Fruit fly (Drosophila melanogaster) whole organism, embryonic: ENCODE measurements around the gene brm.

Experiments used
- Abd-B ChIP-seq: fragments of 200-800 bp; sonication (Bioruptor generic); optimal IDR thresholded peaks from 2 replicates; lab custom pipeline; 2018; ENCODE audit warnings: missing biosample characterization, mild to moderate bottlenecking, missing genetic modification characterization, moderate library complexity
- Ada2b ChIP-seq: fragments of 200-800 bp; sonication (Bioruptor generic); IDR thresholded peaks from 2 replicates; pipeline ENCODE4 v1.3.6; 2022; ENCODE audit warnings: missing biosample characterization, missing genetic modification characterization
- Atf6 ChIP-seq: fragments of 200-800 bp; sonication (Bioruptor generic); IDR thresholded peaks from 2 replicates; pipeline ENCODE4 v1.3.6; 2022; ENCODE audit warnings: missing biosample characterization, missing genetic modification characterization
- C15 ChIP-seq: fragments of 200-800 bp; sonication (Bioruptor generic); IDR thresholded peaks from 3 replicates; pipeline ENCODE4 v1.3.6; 2022; ENCODE audit warnings: missing biosample characterization, missing genetic modification characterization
- CG10543 ChIP-seq: fragments of 200-800 bp; sonication (Bioruptor generic); optimal IDR thresholded peaks from 3 replicates; lab custom pipeline; 2017; ENCODE audit warnings: missing biosample characterization, mild to moderate bottlenecking, missing genetic modification characterization, moderate library complexity
- CG10979 ChIP-seq: fragments of 200-800 bp; sonication (Bioruptor generic); optimal IDR thresholded peaks from 2 replicates; lab custom pipeline; 2018; ENCODE audit warnings: missing biosample characterization, mild to moderate bottlenecking, missing genetic modification characterization, moderate library complexity
- CG11456 ChIP-seq: fragments of 200-800 bp; sonication (Bioruptor generic); IDR thresholded peaks from 3 replicates; pipeline ENCODE4 v1.3.6; 2022; ENCODE audit warnings: missing biosample characterization, missing genetic modification characterization
- CG12299 ChIP-seq: fragments of 200-800 bp; sonication (Bioruptor generic); optimal IDR thresholded peaks from 2 replicates; lab custom pipeline; 2018; ENCODE audit warnings: missing biosample characterization, mild to moderate bottlenecking, missing genetic modification characterization
- CG14441 ChIP-seq: fragments of 200-800 bp; sonication (Bioruptor generic); IDR thresholded peaks from 2 replicates; pipeline ENCODE4 v1.3.6; 2022; ENCODE audit warnings: missing biosample characterization, missing genetic modification characterization
- CG15514 ChIP-seq: fragments of 200-800 bp; sonication (Bioruptor generic); optimal IDR thresholded peaks from 3 replicates; lab custom pipeline; 2017; ENCODE audit warnings: missing biosample characterization, missing genetic modification characterization, mild to moderate bottlenecking, moderate library complexity, missing genetic modification reagents
- CG1603 ChIP-seq: fragments of 200-800 bp; sonication (Bioruptor generic); optimal IDR thresholded peaks from 2 replicates; lab custom pipeline; 2019; ENCODE audit warnings: missing biosample characterization, mild to moderate bottlenecking, missing genetic modification characterization, moderate library complexity
- CG17359 ChIP-seq: fragments of 200-800 bp; sonication (Bioruptor generic); optimal IDR thresholded peaks from 3 replicates; lab custom pipeline; 2018; ENCODE audit warnings: missing biosample characterization, mild to moderate bottlenecking, missing genetic modification characterization, moderate library complexity
- CG17361 ChIP-seq: fragments of 200-800 bp; sonication (Bioruptor generic); IDR thresholded peaks from 3 replicates; pipeline ENCODE4 v1.3.6; 2022; ENCODE audit warnings: missing biosample characterization, missing genetic modification characterization
- CG18262 ChIP-seq: fragments of 200-800 bp; optimal IDR thresholded peaks from 3 replicates; lab custom pipeline; 2019; ENCODE audit warnings: missing biosample characterization, mild to moderate bottlenecking, missing genetic modification characterization, moderate library complexity
- CG18599 ChIP-seq: fragments of 200-800 bp; sonication (Bioruptor generic); optimal IDR thresholded peaks from 3 replicates; lab custom pipeline; 2017; ENCODE audit warnings: missing biosample characterization, missing genetic modification characterization, mild to moderate bottlenecking, moderate library complexity, missing genetic modification reagents
- CG30403 ChIP-seq: fragments of 200-800 bp; sonication (Bioruptor generic); optimal IDR thresholded peaks from 3 replicates; lab custom pipeline; 2016; ENCODE audit warnings: missing biosample characterization, missing genetic modification characterization
- CG31388 ChIP-seq: fragments of 200-800 bp; sonication (Bioruptor generic); optimal IDR thresholded peaks from 2 replicates; lab custom pipeline; 2016; ENCODE audit warnings: missing biosample characterization, missing genetic modification characterization
- CG3281 ChIP-seq: fragments of 200-800 bp; sonication (Bioruptor generic); optimal IDR thresholded peaks from 3 replicates; lab custom pipeline; 2017; ENCODE audit warnings: missing biosample characterization, mild to moderate bottlenecking, missing genetic modification characterization
- CG4820 ChIP-seq: fragments of 200-800 bp; sonication (Bioruptor generic); optimal IDR thresholded peaks from 3 replicates; lab custom pipeline; 2016; ENCODE audit warnings: missing biosample characterization, missing genetic modification characterization
- CG6683 ChIP-seq: fragments of 200-800 bp; sonication (Bioruptor generic); optimal IDR thresholded peaks from 2 replicates; lab custom pipeline; 2017; ENCODE audit warnings: missing biosample characterization, mild to moderate bottlenecking, missing genetic modification characterization, missing genetic modification reagents
- CG8924 ChIP-seq: fragments of 200-800 bp; optimal IDR thresholded peaks from 3 replicates; lab custom pipeline; 2019; ENCODE audit warnings: missing biosample characterization, mild to moderate bottlenecking, missing genetic modification characterization, moderate library complexity
- CG8944 ChIP-seq: fragments of 200-800 bp; sonication (Bioruptor generic); optimal IDR thresholded peaks from 3 replicates; lab custom pipeline; 2016; ENCODE audit warnings: missing biosample characterization, missing genetic modification characterization
- D ChIP-seq, 2 experiments: fragments of 200-800 bp in 1 of 2; fragments of >200 bp in 1 of 2; sonication (Bioruptor generic) in 1 of 2; optimal IDR thresholded peaks; 2 replicates in 1 of 2; 3 replicates in 1 of 2; lab custom pipeline; 2017; ENCODE audit warnings: mild to moderate bottlenecking in 1 of 2, missing biosample characterization in 1 of 2, missing genetic modification characterization in 1 of 2, missing genetic modification reagents in 1 of 2
- D19A ChIP-seq: fragments of 200-800 bp; optimal IDR thresholded peaks from 3 replicates; lab custom pipeline; 2019; ENCODE audit warnings: missing biosample characterization, mild to moderate bottlenecking, missing genetic modification characterization, moderate library complexity
- Fer3 ChIP-seq: fragments of 200-800 bp; sonication (Bioruptor generic); optimal IDR thresholded peaks from 2 replicates; lab custom pipeline; 2018; ENCODE audit warnings: missing biosample characterization, mild to moderate bottlenecking, missing genetic modification characterization, moderate library complexity
- HmgD ChIP-seq: fragments of 200-800 bp; sonication (Bioruptor generic); optimal IDR thresholded peaks from 3 replicates; lab custom pipeline; 2016; ENCODE audit warnings: missing biosample characterization, missing genetic modification characterization
- Hmr ChIP-seq: fragments of 200-800 bp; sonication (Bioruptor generic); optimal IDR thresholded peaks from 3 replicates; lab custom pipeline; 2017; ENCODE audit warnings: mild to moderate bottlenecking, missing biosample characterization, missing genetic modification reagents, missing genetic modification characterization
- Oli ChIP-seq: fragments of 200-800 bp; sonication (Bioruptor generic); optimal IDR thresholded peaks from 2 replicates; lab custom pipeline; 2018; ENCODE audit warnings: missing biosample characterization, mild to moderate bottlenecking, missing genetic modification characterization, moderate library complexity
- PHDP ChIP-seq: fragments of 200-800 bp; sonication (Bioruptor generic); optimal IDR thresholded peaks from 3 replicates; lab custom pipeline; 2018; ENCODE audit warnings: missing biosample characterization, mild to moderate bottlenecking, missing genetic modification characterization, moderate library complexity
- Rfx ChIP-seq: fragments of 200-800 bp; sonication (Bioruptor generic); IDR thresholded peaks from 2 replicates; pipeline ENCODE4 v1.3.6; 2022; ENCODE audit warnings: missing biosample characterization, missing genetic modification characterization
- Sox102F ChIP-seq: fragments of 200-800 bp; sonication (Bioruptor generic); optimal IDR thresholded peaks from 2 replicates; lab custom pipeline; 2018; ENCODE audit warnings: missing biosample characterization, mild to moderate bottlenecking, missing genetic modification characterization, moderate library complexity
- al ChIP-seq: fragments of 200-800 bp; sonication (Bioruptor generic); IDR thresholded peaks from 2 replicates; pipeline ENCODE4 v1.3.6; 2022; ENCODE audit warnings: missing biosample characterization, missing genetic modification characterization
- cas ChIP-seq: fragments of 200-800 bp; sonication (Bioruptor generic); IDR thresholded peaks from 2 replicates; pipeline ENCODE4 v1.3.6; 2022; ENCODE audit warnings: missing biosample characterization, missing genetic modification characterization
- dmrt99B ChIP-seq: fragments of 200-800 bp; sonication (Bioruptor generic); optimal IDR thresholded peaks from 2 replicates; lab custom pipeline; 2018; ENCODE audit warnings: missing biosample characterization, mild to moderate bottlenecking, missing genetic modification characterization, moderate library complexity
- dpn ChIP-seq, 2 experiments: fragments of 200-800 bp; sonication (Bioruptor generic); optimal IDR thresholded peaks; 3 replicates each; lab custom pipeline; 2016; ENCODE audit warnings: missing biosample characterization in 2 of 2, missing genetic modification characterization in 2 of 2
- fd3F ChIP-seq: fragments of 200-800 bp; sonication (Bioruptor generic); optimal IDR thresholded peaks from 2 replicates; lab custom pipeline; 2018; ENCODE audit warnings: missing biosample characterization, mild to moderate bottlenecking, missing genetic modification characterization, moderate library complexity
- grau ChIP-seq: fragments of 200-800 bp; optimal IDR thresholded peaks from 3 replicates; lab custom pipeline; 2019; ENCODE audit warnings: missing biosample characterization, mild to moderate bottlenecking, missing genetic modification characterization, moderate library complexity
- grn ChIP-seq: fragments of 200-800 bp; sonication (Bioruptor generic); optimal IDR thresholded peaks from 3 replicates; lab custom pipeline; 2017; ENCODE audit warnings: missing biosample characterization, missing genetic modification characterization
- hkb ChIP-seq, 2 experiments: fragments of 200-800 bp in 1 of 2; fragments of >200 bp in 1 of 2; sonication (Bioruptor generic) in 1 of 2; IDR thresholded peaks in 1 of 2; optimal IDR thresholded peaks in 1 of 2; 2 replicates each; pipeline versions ENCODE4 v1.3.6 to Lab custom; 2017 to 2022; ENCODE audit warnings: missing biosample characterization in 1 of 2, missing genetic modification characterization in 1 of 2
- insv ChIP-seq, 2 experiments: fragments of 200-800 bp; sonication (Bioruptor generic); optimal IDR thresholded peaks; 3 replicates each; lab custom pipeline; 2016 to 2018; ENCODE audit warnings: missing biosample characterization in 2 of 2, missing genetic modification characterization in 2 of 2
- odd ChIP-seq: fragments of 200-800 bp; sonication (Bioruptor generic); optimal IDR thresholded peaks from 2 replicates; lab custom pipeline; 2017; ENCODE audit warnings: missing biosample characterization, mild to moderate bottlenecking, missing genetic modification characterization
- phol ChIP-seq: fragments of 200-800 bp; sonication (Bioruptor generic); optimal IDR thresholded peaks from 3 replicates; lab custom pipeline; 2018; ENCODE audit warnings: missing biosample characterization, mild to moderate bottlenecking, missing genetic modification characterization, moderate library complexity
- slbo ChIP-seq: fragments of 200-800 bp; sonication (Bioruptor generic); IDR thresholded peaks from 2 replicates; pipeline ENCODE4 v1.3.6; 2022; ENCODE audit warnings: missing biosample characterization, missing genetic modification characterization
- sob ChIP-seq: fragments of 200-800 bp; sonication (Bioruptor generic); IDR thresholded peaks from 2 replicates; pipeline ENCODE4 v1.3.6; 2022; ENCODE audit warnings: missing biosample characterization, missing genetic modification characterization
- sqz ChIP-seq: fragments of 200-800 bp; sonication (Bioruptor generic); optimal IDR thresholded peaks from 3 replicates; lab custom pipeline; 2018; ENCODE audit warnings: missing biosample characterization, mild to moderate bottlenecking, missing genetic modification characterization
- stc ChIP-seq: fragments of 200-800 bp; sonication (Bioruptor generic); IDR thresholded peaks from 2 replicates; pipeline ENCODE4 v1.3.6; 2022; ENCODE audit warnings: missing biosample characterization, missing genetic modification characterization
- tap ChIP-seq: fragments of 200-800 bp; optimal IDR thresholded peaks from 3 replicates; lab custom pipeline; 2019; ENCODE audit warnings: missing biosample characterization, mild to moderate bottlenecking, missing genetic modification characterization, moderate library complexity
- tio ChIP-seq: fragments of 200-800 bp; sonication (Bioruptor generic); optimal IDR thresholded peaks from 2 replicates; lab custom pipeline; 2017; ENCODE audit warnings: missing biosample characterization, missing genetic modification characterization, inconsistent platforms
- ttk ChIP-seq: fragments of 200-800 bp; sonication (Bioruptor generic); IDR thresholded peaks from 2 replicates; pipeline ENCODE4 v2.1.2; 2022; ENCODE audit warnings: missing biosample characterization, missing genetic modification characterization

brm gene

DNA sequence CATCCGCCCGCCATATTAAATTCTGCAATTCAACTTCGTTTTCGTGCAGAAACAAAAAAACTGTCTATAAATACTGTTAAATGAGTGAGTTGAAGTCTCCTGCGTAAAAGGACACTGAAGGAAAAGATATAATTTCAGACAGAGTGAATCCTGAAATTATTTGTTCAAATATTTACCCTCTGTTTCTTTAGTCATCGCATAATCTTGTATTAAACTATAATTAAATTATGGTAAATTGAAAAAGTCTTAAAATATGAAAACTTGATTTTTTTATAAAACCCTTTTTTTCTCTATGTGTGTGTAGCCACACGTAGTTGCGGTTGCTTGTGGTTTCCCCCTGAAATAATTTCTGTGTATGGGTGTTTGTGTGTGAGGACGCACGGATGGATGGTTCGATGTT, 59.3 kb downstream of the brm start (continued):
- TF ChIP-seq CG6683 (peak; percentile 21), CG8924 (tag; lab: Kevin White, UChicago) (peak; percentile 27), Sox102F (GFP tag; lab: Kevin White, UChicago) (peak; percentile 47), tap (tag; lab: Kevin White, UChicago) (peak; percentile 19), CG31388 (GFP tag; lab: Kevin White, UChicago) (no peak), Fer3 (tag; lab: Kevin White, UChicago) (peak; percentile 55), Hmr (GFP tag; lab: Kevin White, UChicago) (peak; percentile 40), phol (tag; lab: Kevin White, UChicago) (peak; percentile 53), CG17359 (peak; percentile 48), PHDP (tag; lab: Kevin White, UChicago) (peak; percentile 46), grau (tag; lab: Kevin White, UChicago) (peak; percentile 61), C15 (GFP tag; lab: Robert Waterston, UW) (0 out of 3 replicates have a peak, but pooled peaks have one; percentile 30), CG11456 (GFP tag; lab: Robert Waterston, UW) (0 out of 3 replicates have a peak, but pooled peaks have one; percentile 13), stc (GFP tag; lab: Robert Waterston, UW) (peak; percentile 53; the same call in 1 of the 2 replicates), Rfx (GFP tag; lab: Robert Waterston, UW) (peak; percentile 38), Oli (peak; percentile 42), HmgD (GFP tag; lab: Kevin White, UChicago) (no peak), CG17361 (GFP tag; lab: Robert Waterston, UW) (peak; percentile 45; the same call in 1 of the 3 replicates), CG14441 (GFP tag; lab: Robert Waterston, UW) (no peak), CG10543 (GFP tag; lab: Kevin White, UChicago) (no peak), CG18599 (GFP tag; lab: Kevin White, UChicago) (peak; percentile 76), CG12299 (tag; lab: Kevin White, UChicago) (peak; percentile 31), D (optimal IDR thresholded peaks at IDR 0.05; lab: Kevin White, UChicago) (no peak), D (GFP tag; optimal IDR thresholded peaks at IDR 0.05; lab: Kevin White, UChicago) (peak; percentile 21), CG10979 (peak; percentile 45), cas (GFP tag; lab: Robert Waterston, UW) (0 out of 2 replicates have a peak, but pooled peaks have one; percentile 21), CG8944 (no peak), sob (GFP tag; lab: Robert Waterston, UW) (0 out of 2 replicates have a peak, but pooled peaks have one; percentile 20), CG30403 (GFP tag; lab: Kevin White, UChicago) (peak; percentile 41), fd3F (GFP tag; lab: Kevin White, UChicago) (peak; percentile 10), CG18262 (tag; lab: Kevin White, UChicago) (peak; percentile 52), odd (GFP tag; lab: Kevin White, UChicago) (no peak), slbo (GFP tag; lab: Robert Waterston, UW) (peak; percentile 65), Ada2b (GFP tag; lab: Robert Waterston, UW) (peak; percentile 38), hkb (optimal IDR thresholded peaks at IDR 0.05; lab: Kevin White, UChicago) (no peak), hkb (GFP tag; IDR thresholded peaks at IDR 0.05; lab: Robert Waterston, UW) (peak; percentile 55), insv (GFP tag; optimal IDR thresholded peaks at IDR 0.05; lab: Kevin White, UChicago) (no peak), ttk (GFP tag; lab: Robert Waterston, UW) (0 out of 2 replicates have a peak, but pooled peaks have one; percentile 9), tio (GFP tag; lab: Kevin White, UChicago) (no peak), CG3281 (GFP tag; lab: Kevin White, UChicago) (peak; percentile 33), Atf6 (GFP tag; lab: Robert Waterston, UW) (0 out of 2 replicates have a peak, but pooled peaks have one; percentile 44), al (no peak), dmrt99B (tag; lab: Kevin White, UChicago) (peak; percentile 70), grn (GFP tag; lab: Kevin White, UChicago) (no peak), CG4820 (peak; percentile 9), CG15514 (GFP tag; lab: Kevin White, UChicago) (peak; percentile 16), CG1603 (no peak), Abd-B (peak; percentile 1), dpn (GFP tag; optimal IDR thresholded peaks at IDR 0.05; lab: Kevin White, UChicago) (peak; percentile 9 to 23), D19A (tag; lab: Kevin White, UChicago) (peak; percentile 52), sqz (no peak)
